Fruit fly (Drosophila melanogaster): ENCODE measurements around the gene ATPsynC.

ATPsynC gene

dm6 chr3R:31223971-31224860 is 4.8 kb upstream of the ATPsynC start:
- no peak for TF ChIP-seq Rel (GFP tag; optimal IDR thresholded peaks at IDR 0.05)
- peak; percentile 38 for TF ChIP-seq Rel (tag; optimal IDR thresholded peaks at IDR 0.05)
- no peak for TF ChIP-seq Sp1 (GFP tag; optimal IDR thresholded peaks at IDR 0.05)
- peak; percentile 37 for TF ChIP-seq Jra (GFP tag; optimal IDR thresholded peaks at IDR 0.05)
- peak; percentile 26 for TF ChIP-seq OdsH (GFP tag; optimal IDR thresholded peaks at IDR 0.05)
- no peak for TF ChIP-seq Hr78 (GFP tag; optimal IDR thresholded peaks at IDR 0.05)
- TF ChIP-seq psq (GFP tag; optimal IDR thresholded peaks at IDR 0.05) = peak; percentile 4
- TF ChIP-seq sage (GFP tag; optimal IDR thresholded peaks at IDR 0.05) = peak; percentile 3

dm6 chr3R:31222890-31223569 is 3.6 kb upstream of the ATPsynC start:
- no peak for TF ChIP-seq psq (GFP tag; optimal IDR thresholded peaks at IDR 0.05)
- no peak for TF ChIP-seq h (GFP tag; optimal IDR thresholded peaks at IDR 0.05)
- no peak for TF ChIP-seq Vsx2 (GFP tag; optimal IDR thresholded peaks at IDR 0.05; ENCODE audit: partially characterized antibody)
- no peak for TF ChIP-seq Rel (GFP tag; optimal IDR thresholded peaks at IDR 0.05)
- TF ChIP-seq Rel (tag; optimal IDR thresholded peaks at IDR 0.05) = no peak

DNA sequence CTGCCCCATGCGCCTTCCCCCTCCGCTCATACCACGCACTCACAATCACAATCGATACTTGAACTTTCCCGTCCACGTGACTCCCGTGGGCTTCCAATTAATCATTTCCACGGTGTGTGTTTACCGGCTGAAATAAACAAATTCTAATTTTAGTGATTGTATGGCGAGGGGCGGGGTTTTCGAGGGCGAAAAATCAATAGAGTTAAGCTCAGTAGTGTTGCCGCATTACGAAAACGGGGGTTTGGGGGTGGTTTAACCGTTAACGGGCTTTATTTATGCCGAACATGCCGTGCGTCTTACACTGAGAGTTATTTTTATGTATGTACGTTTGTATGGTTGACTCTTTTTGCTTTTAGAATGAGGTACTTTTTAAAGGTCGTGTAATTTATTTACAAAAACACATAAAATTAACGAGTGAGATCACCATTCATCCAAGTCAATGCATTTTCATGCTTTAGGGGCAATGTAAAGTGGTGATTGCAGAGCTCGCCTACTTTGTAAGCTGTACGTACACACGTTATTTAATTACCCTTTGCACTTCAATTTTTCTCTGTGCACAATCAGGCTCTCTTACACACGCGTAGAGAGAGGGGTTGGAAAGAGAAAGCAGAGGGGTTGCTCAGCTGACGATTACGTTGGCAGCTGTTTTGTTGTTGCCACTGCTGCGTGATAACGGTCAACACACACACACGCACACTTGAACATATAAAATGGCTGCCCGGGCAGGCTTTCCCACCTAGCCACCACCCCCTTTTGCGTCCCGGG is 2.9 kb upstream of the ATPsynC start:
- TF ChIP-seq CrebA (GFP tag; optimal IDR thresholded peaks at IDR 0.05; ENCODE audit: borderline replicate concordance) (no peak), dl (GFP tag; optimal IDR thresholded peaks at IDR 0.05; ENCODE audit: insufficient read depth in 1 of 2, partially characterized antibody in 2 of 2) (no peak), br (GFP tag; optimal IDR thresholded peaks at IDR 0.05) (peak; percentile 70), rgr (GFP tag; optimal IDR thresholded peaks at IDR 0.05) (peak; percentile 72), sv (GFP tag; optimal IDR thresholded peaks at IDR 0.05) (peak; percentile 56), h (GFP tag; optimal IDR thresholded peaks at IDR 0.05) (peak; percentile 83), Sp1 (GFP tag; optimal IDR thresholded peaks at IDR 0.05) (peak; percentile 60), foxo (GFP tag; optimal IDR thresholded peaks at IDR 0.05) (peak in 1 of 2 experiments; percentile 77), Hr78 (GFP tag; optimal IDR thresholded peaks at IDR 0.05) (no peak), Vsx2 (GFP tag; optimal IDR thresholded peaks at IDR 0.05; ENCODE audit: partially characterized antibody) (no peak), Jra (GFP tag; optimal IDR thresholded peaks at IDR 0.05) (no peak), CG9705 (GFP tag; optimal IDR thresholded peaks at IDR 0.05) (peak; percentile 20), Hnf4 (GFP tag; optimal IDR thresholded peaks at IDR 0.05) (peak; percentile 46), Hr83 (GFP tag; optimal IDR thresholded peaks at IDR 0.05; ENCODE audit: poor library complexity, severe bottlenecking) (no peak), fru (GFP tag; optimal IDR thresholded peaks at IDR 0.05) (peak; percentile 80), jim (GFP tag; optimal IDR thresholded peaks at IDR 0.05) (no peak), brk (GFP tag; optimal IDR thresholded peaks at IDR 0.05) (no peak), Dfd (GFP tag; optimal IDR thresholded peaks at IDR 0.05) (no peak), woc (GFP tag; optimal IDR thresholded peaks at IDR 0.05) (peak; percentile 50), HLH106 (tag; optimal IDR thresholded peaks at IDR 0.05) (peak; percentile 58), pan (optimal IDR thresholded peaks at IDR 0.05) (no peak), ey (GFP tag; optimal IDR thresholded peaks at IDR 0.05) (peak; percentile 72), usp (GFP tag; optimal IDR thresholded peaks at IDR 0.05) (no peak), OdsH (GFP tag; optimal IDR thresholded peaks at IDR 0.05) (peak; percentile 61), CG32264 (GFP tag; optimal IDR thresholded peaks at IDR 0.05) (peak; percentile 8), lola (GFP tag; optimal IDR thresholded peaks at IDR 0.05) (no peak), psq (GFP tag; optimal IDR thresholded peaks at IDR 0.05) (peak; percentile 49), dmrt93B (GFP tag; optimal IDR thresholded peaks at IDR 0.05) (peak; percentile 47), N (GFP tag; optimal IDR thresholded peaks at IDR 0.05) (no peak)

All from whole organism, wandering third instar larva.